Fruit fly (Drosophila melanogaster): ENCODE results near the gene CG17211.

The CG17211 gene

dm6 chr2L:12103231-12104210 is 10.6 kb upstream of the CG17211 start, which contains the start of the genes Patsas and ThrRS (continued):
- peak; percentile 74; the same call in 2 of the 3 replicates for TF ChIP-seq CG11093 (GFP tag; IDR thresholded peaks at IDR 0.05)
- no peak for TF ChIP-seq oc (tag; optimal IDR thresholded peaks at IDR 0.05)
- peak; percentile 89 for TF ChIP-seq CG11504 (tag; optimal IDR thresholded peaks at IDR 0.05)
- TF ChIP-seq ham (GFP tag; IDR thresholded peaks at IDR 0.05), result no peak
- TF ChIP-seq mam (GFP tag; optimal IDR thresholded peaks at IDR 0.05), result peak; percentile 83
- peak; percentile 77 for TF ChIP-seq bab2 (GFP tag; optimal IDR thresholded peaks at IDR 0.05)
- TF ChIP-seq lab (GFP tag; optimal IDR thresholded peaks at IDR 0.05), result peak; percentile 90
- TF ChIP-seq Side (GFP tag; optimal IDR thresholded peaks at IDR 0.05), result peak; percentile 49
- peak; percentile 26 for TF ChIP-seq CG12219 (GFP tag; optimal IDR thresholded peaks at IDR 0.05)
- no peak for TF ChIP-seq mirr (GFP tag; optimal IDR thresholded peaks at IDR 0.05)
- TF ChIP-seq CG8388 (GFP tag; optimal IDR thresholded peaks at IDR 0.05), result peak; percentile 77
- peak; percentile 85 for TF ChIP-seq CG6272 (GFP tag; IDR thresholded peaks at IDR 0.05)
- TF ChIP-seq gro (GFP tag; optimal IDR thresholded peaks at IDR 0.05), result peak; percentile 46
- TF ChIP-seq CG12299 (tag; optimal IDR thresholded peaks at IDR 0.05), result peak; percentile 79
- TF ChIP-seq ATbp (GFP tag; optimal IDR thresholded peaks at IDR 0.05), result peak; percentile 73
- peak; percentile 65 for TF ChIP-seq stc (GFP tag; IDR thresholded peaks at IDR 0.05)
- peak; percentile 72 for TF ChIP-seq CG9437 (GFP tag; optimal IDR thresholded peaks at IDR 0.05)
- TF ChIP-seq run (tag; optimal IDR thresholded peaks at IDR 0.05), result peak; percentile 18
- TF ChIP-seq Pdp1 (GFP tag; optimal IDR thresholded peaks at IDR 0.05), result peak; percentile 70 to 80
- TF ChIP-seq CG33213 (GFP tag; optimal IDR thresholded peaks at IDR 0.05), result peak; percentile 49
- peak; percentile 21 for TF ChIP-seq schlank (tag; optimal IDR thresholded peaks at IDR 0.05)
- peak; percentile 71; the same call in 2 of the 3 replicates for TF ChIP-seq ase (GFP tag; IDR thresholded peaks at IDR 0.05)
- peak; percentile 90 for TF ChIP-seq CG3847 (GFP tag; IDR thresholded peaks at IDR 0.05)
- peak; percentile 81 for TF ChIP-seq CG7556 (GFP tag; optimal IDR thresholded peaks at IDR 0.05)
- no peak for TF ChIP-seq corto (GFP tag; optimal IDR thresholded peaks at IDR 0.05)
- no peak for TF ChIP-seq kni (GFP tag; optimal IDR thresholded peaks at IDR 0.05)
- TF ChIP-seq CG8359 (GFP tag; optimal IDR thresholded peaks at IDR 0.05; ENCODE audit: borderline replicate concordance), result peak; percentile 14
- TF ChIP-seq ERR (GFP tag; optimal IDR thresholded peaks at IDR 0.05), result peak; percentile 35
- peak; percentile 96 for TF ChIP-seq Abd-B (GFP tag; optimal IDR thresholded peaks at IDR 0.05)
- TF ChIP-seq Hr51 (GFP tag; optimal IDR thresholded peaks at IDR 0.05), result peak; percentile 78 to 88
- TF ChIP-seq CG12942 (GFP tag; optimal IDR thresholded peaks at IDR 0.05), result peak; percentile 86
- peak; percentile 52 for TF ChIP-seq CG18011 (GFP tag; optimal IDR thresholded peaks at IDR 0.05)
- TF ChIP-seq CG18476 (GFP tag; optimal IDR thresholded peaks at IDR 0.05), result peak; percentile 100
- TF ChIP-seq knrl (GFP tag; IDR thresholded peaks at IDR 0.05; ENCODE audit: partially characterized antibody), result peak; percentile 40; the same call in 1 of the 3 replicates
- TF ChIP-seq CG17361 (GFP tag; IDR thresholded peaks at IDR 0.05), result peak; percentile 95
- peak; percentile 90 for TF ChIP-seq CG2116 (GFP tag; optimal IDR thresholded peaks at IDR 0.05)
- TF ChIP-seq CG18262 (tag; optimal IDR thresholded peaks at IDR 0.05), result peak; percentile 84
- peak; percentile 92 for TF ChIP-seq CG30403 (GFP tag; optimal IDR thresholded peaks at IDR 0.05)
- TF ChIP-seq pan (optimal IDR thresholded peaks at IDR 0.05), result no peak
- peak in 1 of 2 experiments; percentile 90 for TF ChIP-seq pan (GFP tag; optimal IDR thresholded peaks at IDR 0.05 in 1 of 2, IDR thresholded peaks at IDR 0.05 in 1 of 2)
- no peak for TF ChIP-seq abd-A (tag; optimal IDR thresholded peaks at IDR 0.05)
- TF ChIP-seq CG13287 (GFP tag; IDR thresholded peaks at IDR 0.05; ENCODE audit: partially characterized antibody), result no peak; the same call in 1 of the 2 replicates
- no peak for TF ChIP-seq CG3407 (GFP tag; optimal IDR thresholded peaks at IDR 0.05)
- peak; percentile 20 for TF ChIP-seq CG7987 (GFP tag; optimal IDR thresholded peaks at IDR 0.05)
- peak; percentile 55; the same call in 1 of the 2 replicates for TF ChIP-seq rib (GFP tag; IDR thresholded peaks at IDR 0.05)
- no peak for TF ChIP-seq Eip74EF (GFP tag; optimal IDR thresholded peaks at IDR 0.05)

Measured in whole organism, embryonic.